Worm (Caenorhabditis elegans) whole organism, young adult: ENCODE data around the gene pqn-36.

Experiments
- attf-6 ChIP-seq: fragments of 200-800 bp; sonication (Bioruptor generic); IDR thresholded peaks from 2 replicates; pipeline ENCODE4 v1.3.6; 2022; ENCODE audit warnings: missing genetic modification reagents, missing genetic modification characterization, missing compliant biosample characterization
- cebp-1 ChIP-seq, 2 experiments: fragments of 200-800 bp in 1 of 2; sonication (Bioruptor generic) in 1 of 2; sonication (generic microtip) in 1 of 2; IDR thresholded peaks in 1 of 2; optimal IDR thresholded peaks in 1 of 2; 2 replicates each; pipeline versions ENCODE4 v1.3.6 to Lab custom; 2017 to 2022; ENCODE audit warnings: missing compliant biosample characterization in 2 of 2, missing genetic modification characterization in 2 of 2, mild to moderate bottlenecking in 1 of 2, missing genetic modification reagents in 1 of 2, moderate library complexity in 1 of 2
- ceh-58 ChIP-seq: fragments of 200-800 bp; sonication (Bioruptor generic); IDR thresholded peaks from 2 replicates; pipeline ENCODE4 v1.3.6; 2022; ENCODE audit warnings: missing genetic modification characterization, missing compliant biosample characterization
- ets-4 ChIP-seq: fragments of 200-800 bp; sonication (Bioruptor generic); optimal IDR thresholded peaks from 2 replicates; lab custom pipeline; 2018; ENCODE audit warnings: mild to moderate bottlenecking, missing genetic modification characterization, missing compliant biosample characterization
- nfya-1 ChIP-seq: sonication (generic microtip); optimal IDR thresholded peaks from 2 replicates; lab custom pipeline; 2017; ENCODE audit warnings: antibody characterized with exemption, missing compliant biosample characterization, missing genetic modification characterization, borderline replicate concordance; ENCODE audit not compliant: insufficient read depth
- unc-130 ChIP-seq: sonication (generic microtip); optimal IDR thresholded peaks from 2 replicates; lab custom pipeline; 2016; ENCODE audit warnings: missing genetic modification reagents, missing genetic modification characterization, missing compliant biosample characterization

DNA sequence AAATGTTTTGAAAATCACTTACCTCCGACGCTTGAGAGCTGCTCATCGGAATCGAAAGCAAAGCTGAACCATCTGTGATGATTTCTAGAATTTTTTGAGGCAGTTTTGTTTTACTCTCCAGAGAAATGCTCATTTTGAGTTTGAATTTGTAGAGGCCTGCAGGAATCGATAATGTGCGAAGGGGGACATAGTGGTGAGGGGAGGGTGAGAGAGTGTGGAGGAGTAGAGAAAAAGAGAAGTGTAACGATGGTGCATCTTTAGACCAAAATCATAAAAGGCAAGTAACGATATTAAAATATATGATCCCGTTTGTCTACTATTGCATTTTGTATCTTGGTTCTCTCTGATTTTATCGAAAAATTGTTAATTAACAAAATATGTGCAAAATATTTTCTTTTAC is 15.7 kb upstream of the pqn-36 start, which contains the start of gene blos-8:
- TF ChIP-seq unc-130 (no peak), attf-6 (GFP tag; lab: Robert Waterston, UW) (no peak), ceh-58 (GFP tag; lab: Robert Waterston, UW) (no peak), nfya-1 (tag; lab: Kevin White, UChicago) (no peak), ets-4 (GFP tag; lab: Kevin White, UChicago) (no peak), cebp-1 (GFP tag; IDR thresholded peaks at IDR 0.05; lab: Robert Waterston, UW) (no peak), cebp-1 (tag; optimal IDR thresholded peaks at IDR 0.05; lab: Kevin White, UChicago) (no peak)
